Fruit fly (Drosophila melanogaster) whole organism, pupa: Measurements from ENCODE around the gene CG3008.

Source experiments
- CG10348 ChIP-seq: fragments of 200-800 bp; sonication (Bioruptor generic); IDR thresholded peaks from 2 replicates; pipeline ENCODE4 v1.3.6; 2022; ENCODE audit warnings: missing biosample characterization, missing genetic modification characterization
- Ets98B ChIP-seq: fragments of 200-800 bp; sonication (Bioruptor generic); IDR thresholded peaks from 2 replicates; pipeline ENCODE4 v1.3.6; 2022; ENCODE audit warnings: missing biosample characterization, missing genetic modification characterization
- fd96Ca ChIP-seq: fragments of 200-800 bp; sonication (Bioruptor generic); IDR thresholded peaks from 3 replicates; pipeline ENCODE4 v1.3.6; 2022; ENCODE audit warnings: missing biosample characterization, missing genetic modification characterization
- rn ChIP-seq: fragments of 200-800 bp; sonication (Bioruptor generic); IDR thresholded peaks from 2 replicates; pipeline ENCODE4 v1.3.6; 2022; ENCODE audit warnings: missing biosample characterization, missing genetic modification characterization

dm6 chr2L:4906546-4907250 is 23.6 kb downstream of the CG3008 start, which contains the start of gene snsl:
- peak; percentile 50 for TF ChIP-seq Ets98B (GFP tag; lab: Robert Waterston, UW)
- TF ChIP-seq fd96Ca (GFP tag; lab: Robert Waterston, UW): peak; percentile 71; the same call in 2 of the 3 replicates
- TF ChIP-seq CG10348 (GFP tag; lab: Robert Waterston, UW): no peak
- no peak for TF ChIP-seq rn (GFP tag; lab: Robert Waterston, UW)
